Worm (Caenorhabditis elegans) whole organism, late embryonic: ENCODE results near the gene C01G5.25.

Experiments used
- K09A11.1 ChIP-seq: sonication (generic microtip); optimal IDR thresholded peaks from 2 replicates; lab custom pipeline; 2017; ENCODE audit warnings: antibody characterized with exemption, mild to moderate bottlenecking, missing genetic modification characterization, missing compliant biosample characterization; ENCODE audit not compliant: insufficient read depth
- Y22D7AL.16 ChIP-seq: sonication (generic microtip); optimal IDR thresholded peaks from 2 replicates; lab custom pipeline; 2016; ENCODE audit warnings: missing genetic modification characterization, missing compliant biosample characterization
- ama-1 ChIP-seq: fragments of 150-350 bp; optimal IDR thresholded peaks from 2 replicates; lab custom pipeline; 2014
- ceh-14 ChIP-seq: sonication (generic microtip); optimal IDR thresholded peaks from 2 replicates; lab custom pipeline; 2016; ENCODE audit warnings: missing genotype, missing genetic modification characterization, missing compliant biosample characterization
- ceh-24 ChIP-seq: sonication (generic microtip); optimal IDR thresholded peaks from 2 replicates; lab custom pipeline; 2016; ENCODE audit warnings: mild to moderate bottlenecking, missing genetic modification characterization, missing compliant biosample characterization
- ceh-30 ChIP-seq: fragments of 150-350 bp; optimal IDR thresholded peaks from 2 replicates; lab custom pipeline; 2014; ENCODE audit warnings: missing biosample characterization, missing genetic modification characterization
- ceh-31 ChIP-seq: sonication (generic microtip); optimal IDR thresholded peaks from 2 replicates; lab custom pipeline; 2016; ENCODE audit warnings: missing genetic modification characterization, missing compliant biosample characterization
- ceh-34 ChIP-seq: sonication (generic microtip); optimal IDR thresholded peaks from 2 replicates; lab custom pipeline; 2016; ENCODE audit warnings: mild to moderate bottlenecking, missing genetic modification characterization, missing compliant biosample characterization
- che-1 ChIP-seq: sonication (generic microtip); optimal IDR thresholded peaks from 2 replicates; lab custom pipeline; 2016; ENCODE audit warnings: mild to moderate bottlenecking, missing genetic modification characterization, missing compliant biosample characterization
- elt-2 ChIP-seq: sonication (generic microtip); optimal IDR thresholded peaks from 2 replicates; lab custom pipeline; 2016; ENCODE audit warnings: missing genetic modification reagents, missing genetic modification characterization, missing compliant biosample characterization
- elt-4 ChIP-seq: sonication (generic microtip); optimal IDR thresholded peaks from 2 replicates; lab custom pipeline; 2016; ENCODE audit warnings: missing genetic modification characterization, missing compliant biosample characterization
- ets-4 ChIP-seq: sonication (generic microtip); optimal IDR thresholded peaks from 2 replicates; lab custom pipeline; 2016; ENCODE audit warnings: missing genetic modification characterization, missing compliant biosample characterization
- fax-1 ChIP-seq: sonication (generic microtip); optimal IDR thresholded peaks from 2 replicates; lab custom pipeline; 2016; ENCODE audit warnings: missing genotype, missing genetic modification characterization, missing compliant biosample characterization
- fkh-10 ChIP-seq: fragments of 150-350 bp; optimal IDR thresholded peaks from 2 replicates; lab custom pipeline; 2014; ENCODE audit warnings: missing biosample characterization, missing genetic modification reagents, missing genetic modification characterization
- fkh-6 ChIP-seq: sonication (generic microtip); optimal IDR thresholded peaks from 2 replicates; lab custom pipeline; 2016; ENCODE audit warnings: missing genetic modification characterization, missing compliant biosample characterization
- gmeb-2 ChIP-seq: sonication (generic microtip); optimal IDR thresholded peaks from 2 replicates; lab custom pipeline; 2016; ENCODE audit warnings: missing genetic modification characterization, inconsistent platforms, missing compliant biosample characterization
- hlh-30 ChIP-seq: sonication (generic microtip); optimal IDR thresholded peaks from 2 replicates; lab custom pipeline; 2017; ENCODE audit warnings: antibody characterized with exemption, missing genetic modification characterization, missing compliant biosample characterization; ENCODE audit not compliant: insufficient read depth
- hlh-8 ChIP-seq: sonication (generic microtip); optimal IDR thresholded peaks from 2 replicates; lab custom pipeline; 2016; ENCODE audit warnings: missing genotype, missing genetic modification characterization, missing compliant biosample characterization
- lin-11 ChIP-seq: fragments of 200-800 bp; sonication (Bioruptor generic); optimal IDR thresholded peaks from 2 replicates; lab custom pipeline; 2018; ENCODE audit warnings: mild to moderate bottlenecking, missing genetic modification characterization, missing compliant biosample characterization
- mec-3 ChIP-seq: sonication (generic microtip); optimal IDR thresholded peaks from 2 replicates; lab custom pipeline; 2016; ENCODE audit warnings: borderline replicate concordance, missing genetic modification characterization, missing compliant biosample characterization
- nfya-1 ChIP-seq: sonication (generic microtip); optimal IDR thresholded peaks from 2 replicates; lab custom pipeline; 2017; ENCODE audit warnings: missing genetic modification characterization, mild to moderate bottlenecking, missing compliant biosample characterization, antibody characterized with exemption, moderate library complexity
- odd-2 ChIP-seq: sonication (generic microtip); optimal IDR thresholded peaks from 2 replicates; lab custom pipeline; 2017; ENCODE audit warnings: antibody characterized with exemption, mild to moderate bottlenecking, missing genetic modification characterization, missing compliant biosample characterization
- pat-9 ChIP-seq: fragments of 200-800 bp; sonication (Bioruptor generic); optimal IDR thresholded peaks from 2 replicates; lab custom pipeline; 2018; ENCODE audit warnings: mild to moderate bottlenecking, missing genetic modification characterization, moderate library complexity, missing compliant biosample characterization
- pax-1 ChIP-seq: fragments of 150-350 bp; optimal IDR thresholded peaks from 2 replicates; lab custom pipeline; 2014; ENCODE audit warnings: missing biosample characterization, missing genetic modification characterization
- pqm-1 ChIP-seq: sonication (generic microtip); optimal IDR thresholded peaks from 2 replicates; lab custom pipeline; 2016; ENCODE audit warnings: missing genetic modification characterization, missing compliant biosample characterization
- pros-1 ChIP-seq: fragments of 150-350 bp; optimal IDR thresholded peaks from 2 replicates; lab custom pipeline; 2014; ENCODE audit warnings: missing biosample characterization, missing genetic modification reagents, missing genetic modification characterization
- sox-4 ChIP-seq: sonication (generic microtip); optimal IDR thresholded peaks from 2 replicates; lab custom pipeline; 2017; ENCODE audit warnings: mild to moderate bottlenecking, missing genetic modification characterization, inconsistent platforms, missing compliant biosample characterization
- unc-42 ChIP-seq: sonication (generic microtip); optimal IDR thresholded peaks from 2 replicates; lab custom pipeline; 2016; ENCODE audit warnings: missing genotype, missing genetic modification characterization, missing compliant biosample characterization
- unc-86 ChIP-seq: sonication (generic microtip); optimal IDR thresholded peaks from 2 replicates; lab custom pipeline; 2016; ENCODE audit warnings: missing genetic modification characterization, missing compliant biosample characterization
- zip-5 ChIP-seq: sonication (generic microtip); optimal IDR thresholded peaks from 2 replicates; lab custom pipeline; 2016; ENCODE audit warnings: missing genetic modification characterization, missing compliant biosample characterization

Gene C01G5.25

DNA sequence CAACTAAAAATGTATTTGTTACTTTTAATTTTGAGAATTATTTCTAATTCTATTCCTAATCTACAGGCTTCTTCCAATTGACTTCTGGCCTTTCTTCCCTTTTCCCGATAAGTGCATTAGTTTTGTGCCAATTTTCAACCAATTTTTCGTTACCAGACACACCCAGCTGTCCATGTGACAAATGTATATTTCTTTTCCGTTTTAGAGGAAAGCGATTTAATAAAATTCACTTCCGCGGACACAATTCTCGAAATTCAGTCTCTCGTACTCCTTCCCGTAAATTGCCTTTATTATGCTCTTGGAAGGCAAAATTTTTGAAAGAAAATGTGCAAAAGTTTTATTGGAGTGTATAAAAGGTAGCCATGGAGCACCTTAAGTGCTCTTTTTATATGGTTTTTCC, 1.5 kb downstream of the C01G5.25 start:
- TF ChIP-seq unc-86 (no peak), fkh-6 (tag; lab: Kevin White, UChicago) (no peak), unc-42 (tag; lab: Kevin White, UChicago) (peak; percentile 82), pros-1 (tag; lab: Kevin White, UChicago) (no peak), ama-1 (lab: Kevin White, UChicago) (no peak), zip-5 (tag; lab: Kevin White, UChicago) (no peak), mec-3 (tag; lab: Kevin White, UChicago) (no peak), ceh-34 (no peak)

DNA sequence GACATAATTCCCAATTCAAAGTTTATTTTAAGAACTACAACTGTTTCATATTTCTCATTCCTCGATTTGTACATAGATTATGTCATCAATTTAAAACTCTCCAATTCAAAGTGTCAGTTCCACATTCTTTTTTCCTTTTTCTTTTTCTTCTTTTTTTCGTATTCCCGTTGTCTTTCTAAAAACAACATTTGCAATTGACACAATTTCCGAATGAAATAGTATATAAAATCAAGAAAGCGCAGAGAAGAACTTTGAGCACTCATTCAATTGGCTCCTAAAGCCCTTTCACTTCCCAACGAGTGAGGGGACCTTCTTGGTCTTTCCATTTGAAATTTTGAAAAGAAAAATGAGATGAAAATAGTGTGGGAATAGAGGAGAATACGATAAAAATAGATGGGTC, 5.9 kb downstream of the C01G5.25 start:
- peak; percentile 27 for TF ChIP-seq unc-42 (tag; lab: Kevin White, UChicago)
- TF ChIP-seq nfya-1 (tag; lab: Kevin White, UChicago) = no peak

- TF ChIP-seq nfya-1 (tag; lab: Kevin White, UChicago) (peak; percentile 26), Y22D7AL.16 (tag; lab: Kevin White, UChicago) (no peak), ets-4 (tag; lab: Kevin White, UChicago) (peak; percentile 8)
These were observed 7.1 kb downstream of the C01G5.25 start, which contains the start of gene fan-1 for ce11 chrIV:6548609-6549008. Gene fan-1, plus strand, starts transcription at chrIV:6548686.

- TF ChIP-seq unc-42 (tag; lab: Kevin White, UChicago) (no peak), pqm-1 (tag; lab: Kevin White, UChicago) (no peak)
These were observed 10.6 kb downstream of the C01G5.25 start for ce11 chrIV:6552036-6552435.

ce11 chrIV:6554865-6555264, 13.4 kb downstream of the C01G5.25 start:
- TF ChIP-seq elt-2 (tag; lab: Kevin White, UChicago) (peak; percentile 86), hlh-30 (tag; lab: Kevin White, UChicago) (no peak), ceh-34 (no peak)

DNA sequence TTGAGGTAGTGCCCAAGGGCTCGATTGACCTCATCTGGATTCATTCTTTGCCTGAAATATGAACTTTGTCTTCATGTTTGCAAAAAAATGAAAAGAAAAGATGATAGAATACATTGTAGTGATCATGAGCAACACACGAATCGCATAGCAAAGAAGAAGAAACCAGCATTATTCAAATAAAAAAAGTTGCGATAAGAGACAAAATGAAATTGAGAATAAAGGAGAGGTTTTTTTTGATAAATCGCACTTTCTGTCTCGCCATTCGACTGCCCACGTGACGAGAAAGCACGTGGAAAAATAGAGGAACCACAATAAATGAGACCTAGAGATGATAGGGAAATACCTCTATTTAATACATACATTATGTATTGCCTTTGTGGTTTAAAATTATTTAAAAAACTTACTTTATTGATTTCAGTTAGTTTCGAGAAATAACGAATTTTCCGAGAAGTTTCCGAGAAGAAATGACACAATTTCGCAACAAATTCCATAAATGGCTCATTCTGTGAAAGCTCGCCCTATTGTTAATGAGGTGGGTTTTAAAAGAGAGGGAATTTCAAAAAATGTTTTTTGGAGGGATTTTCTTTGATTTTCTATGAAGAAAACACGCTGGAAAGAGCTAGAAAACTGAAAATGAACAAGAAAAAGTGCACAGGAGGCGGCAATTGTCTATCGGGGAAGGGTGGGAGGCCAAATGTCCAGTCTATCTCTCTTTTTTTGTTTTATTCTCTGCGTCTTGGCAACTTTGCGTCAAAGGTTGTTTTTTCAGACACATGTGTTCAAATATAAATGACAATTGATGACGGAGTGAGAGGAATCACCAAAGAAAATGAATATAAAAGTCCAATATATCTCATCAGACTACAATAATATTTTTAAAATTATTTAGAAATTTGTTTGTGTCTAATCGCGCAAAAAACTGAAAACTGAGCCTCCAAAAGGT, 14.2 kb downstream of the C01G5.25 start, which contains the start of gene paqr-1:
TSS of gene paqr-1 (minus strand) at position 51 of the 943 bp plus-strand sequence.
- no peak for TF ChIP-seq ceh-14 (tag; lab: Kevin White, UChicago)
- no peak for TF ChIP-seq elt-2 (tag; lab: Kevin White, UChicago)
- TF ChIP-seq unc-42 (tag; lab: Kevin White, UChicago) = peak; percentile 15
- no peak for TF ChIP-seq che-1
- TF ChIP-seq K09A11.1 (tag; lab: Kevin White, UChicago) = no peak
- no peak for TF ChIP-seq ceh-30 (tag; lab: Kevin White, UChicago)
- no peak for TF ChIP-seq elt-4 (tag; lab: Kevin White, UChicago)
- TF ChIP-seq fax-1 (tag; lab: Kevin White, UChicago) = no peak
- no peak for TF ChIP-seq pax-1
- no peak for TF ChIP-seq gmeb-2 (tag; lab: Kevin White, UChicago)
- TF ChIP-seq hlh-30 (tag; lab: Kevin White, UChicago) = peak; percentile 50
- peak; percentile 21 for TF ChIP-seq ceh-31 (tag; lab: Kevin White, UChicago)
- TF ChIP-seq sox-4 (tag; lab: Kevin White, UChicago) = no peak
- TF ChIP-seq lin-11 (tag; lab: Kevin White, UChicago) = no peak
- TF ChIP-seq pat-9 = no peak
- TF ChIP-seq odd-2 (tag; lab: Kevin White, UChicago) = no peak
- TF ChIP-seq hlh-8 = no peak
- TF ChIP-seq ceh-24 (tag; lab: Kevin White, UChicago) = no peak
- no peak for TF ChIP-seq fkh-10 (GFP tag; lab: Kevin White, UChicago)
- TF ChIP-seq, all 69 proteins: peak for 3
